Worm (Caenorhabditis elegans) whole organism, young adult: ENCODE data around the gene wrt-6.

Experiments
- B0035.1 ChIP-seq: sonication (generic microtip); optimal IDR thresholded peaks from 2 replicates; lab custom pipeline; 2016; ENCODE audit warnings: missing genetic modification characterization, mild to moderate bottlenecking, missing compliant biosample characterization, missing genotype, missing genetic modification reagents
- B0336.3 ChIP-seq: fragments of 200-800 bp; sonication (Bioruptor generic); IDR thresholded peaks from 2 replicates; pipeline ENCODE4 v1.3.6; 2022; ENCODE audit warnings: missing genetic modification characterization, missing compliant biosample characterization
- F23B12.7 ChIP-seq: sonication (generic microtip); optimal IDR thresholded peaks from 2 replicates; lab custom pipeline; 2017; ENCODE audit warnings: missing genetic modification characterization, mild to moderate bottlenecking, missing compliant biosample characterization, antibody characterized with exemption, moderate library complexity; ENCODE audit not compliant: insufficient read depth
- F33H1.4 ChIP-seq: fragments of 200-800 bp; sonication (Bioruptor generic); IDR thresholded peaks from 2 replicates; pipeline ENCODE4 v1.3.6; 2022; ENCODE audit warnings: missing genetic modification reagents, missing genetic modification characterization, missing compliant biosample characterization
- F37B4.10 ChIP-seq: fragments of 200-800 bp; sonication (Bioruptor generic); IDR thresholded peaks from 2 replicates; pipeline ENCODE4 v1.3.6; 2022; ENCODE audit warnings: missing genetic modification characterization, missing compliant biosample characterization
- F39B2.1 ChIP-seq: fragments of 200-800 bp; sonication (Bioruptor generic); IDR thresholded peaks from 2 replicates; pipeline ENCODE4 v1.3.6; 2022; ENCODE audit warnings: missing genetic modification reagents, missing genetic modification characterization, missing compliant biosample characterization
- F57C9.4 ChIP-seq: sonication (generic microtip); optimal IDR thresholded peaks from 2 replicates; lab custom pipeline; 2017; ENCODE audit warnings: mild to moderate bottlenecking, missing genetic modification characterization, missing compliant biosample characterization
- K11D2.4 ChIP-seq: fragments of 200-800 bp; sonication (Bioruptor generic); IDR thresholded peaks from 2 replicates; pipeline ENCODE4 v1.3.6; 2022; ENCODE audit warnings: missing genetic modification reagents, missing genetic modification characterization, missing compliant biosample characterization
- Y67H2A.10 ChIP-seq: fragments of 200-800 bp; sonication (Bioruptor generic); conservative IDR thresholded peaks from 2 replicates; pipeline ENCODE4 v1.3.6; 2022; ENCODE audit warnings: missing genetic modification reagents, missing genetic modification characterization, missing compliant biosample characterization
- akir-1 ChIP-seq: fragments of 200-800 bp; sonication (Bioruptor generic); optimal IDR thresholded peaks from 2 replicates; lab custom pipeline; 2018; ENCODE audit warnings: mild to moderate bottlenecking, missing genetic modification characterization, moderate library complexity, missing compliant biosample characterization
- attf-3 ChIP-seq: fragments of 200-800 bp; sonication (Bioruptor generic); conservative IDR thresholded peaks from 2 replicates; pipeline ENCODE4 v1.3.6; 2022; ENCODE audit warnings: missing genetic modification reagents, missing genetic modification characterization, missing compliant biosample characterization
- bed-2 ChIP-seq: fragments of 200-800 bp; sonication (Bioruptor generic); IDR thresholded peaks from 2 replicates; pipeline ENCODE4 v1.3.6; 2022; ENCODE audit warnings: missing genetic modification reagents, missing genetic modification characterization, missing compliant biosample characterization
- cebp-1 ChIP-seq, 2 experiments: fragments of 200-800 bp in 1 of 2; sonication (Bioruptor generic) in 1 of 2; sonication (generic microtip) in 1 of 2; IDR thresholded peaks in 1 of 2; optimal IDR thresholded peaks in 1 of 2; 2 replicates each; pipeline versions ENCODE4 v1.3.6 to Lab custom; 2017 to 2022; ENCODE audit warnings: missing compliant biosample characterization in 2 of 2, missing genetic modification characterization in 2 of 2, mild to moderate bottlenecking in 1 of 2, missing genetic modification reagents in 1 of 2, moderate library complexity in 1 of 2
- ceh-27 ChIP-seq: fragments of 200-800 bp; sonication (Bioruptor generic); optimal IDR thresholded peaks from 2 replicates; lab custom pipeline; 2018; ENCODE audit warnings: mild to moderate bottlenecking, missing genetic modification characterization, moderate library complexity, missing compliant biosample characterization
- chd-7 ChIP-seq: sonication (generic microtip); optimal IDR thresholded peaks from 2 replicates; lab custom pipeline; 2016; ENCODE audit warnings: mild to moderate bottlenecking, missing genetic modification characterization, moderate library complexity, missing compliant biosample characterization
- dox-1 ChIP-seq: fragments of 200-800 bp; sonication (Bioruptor generic); IDR thresholded peaks from 2 replicates; pipeline ENCODE4 v1.3.6; 2022; ENCODE audit warnings: missing genetic modification reagents, missing genetic modification characterization, missing compliant biosample characterization
- egl-44 ChIP-seq: fragments of 200-800 bp; sonication (Bioruptor generic); IDR thresholded peaks from 2 replicates; pipeline ENCODE4 v1.3.6; 2022; ENCODE audit warnings: missing genetic modification reagents, missing genetic modification characterization, missing compliant biosample characterization
- ets-4 ChIP-seq: fragments of 200-800 bp; sonication (Bioruptor generic); optimal IDR thresholded peaks from 2 replicates; lab custom pipeline; 2018; ENCODE audit warnings: mild to moderate bottlenecking, missing genetic modification characterization, missing compliant biosample characterization
- him-1 ChIP-seq: sonication (generic microtip); optimal IDR thresholded peaks from 2 replicates; lab custom pipeline; 2016; ENCODE audit warnings: missing genotype, missing genetic modification reagents, missing genetic modification characterization, missing compliant biosample characterization
- hmg-1.2 ChIP-seq: fragments of 200-800 bp; sonication (Bioruptor generic); IDR thresholded peaks from 2 replicates; pipeline ENCODE4 v1.3.6; 2022; ENCODE audit warnings: missing genetic modification reagents, missing genetic modification characterization, missing compliant biosample characterization
- hmg-20 ChIP-seq: fragments of 200-800 bp; sonication (Bioruptor generic); IDR thresholded peaks from 2 replicates; pipeline ENCODE4 v1.3.6; 2022; ENCODE audit warnings: missing genetic modification reagents, missing genetic modification characterization, missing compliant biosample characterization
- hsf-1 ChIP-seq: fragments of 200-800 bp; sonication (Bioruptor generic); IDR thresholded peaks from 2 replicates; pipeline ENCODE4 v1.3.6; 2022; ENCODE audit warnings: missing genetic modification reagents, missing genetic modification characterization, missing compliant biosample characterization
- lag-1 ChIP-seq: fragments of 200-800 bp; sonication (Bioruptor generic); IDR thresholded peaks from 2 replicates; pipeline ENCODE4 v1.3.6; 2022; ENCODE audit warnings: missing genetic modification reagents, missing genetic modification characterization, missing compliant biosample characterization
- let-607 ChIP-seq, 2 experiments: fragments of 200-800 bp in 1 of 2; sonication (Bioruptor generic) in 1 of 2; sonication (generic microtip) in 1 of 2; optimal IDR thresholded peaks; 2 replicates each; lab custom pipeline; 2016 to 2018; ENCODE audit warnings: mild to moderate bottlenecking in 2 of 2, missing compliant biosample characterization in 2 of 2, missing genetic modification characterization in 2 of 2, moderate library complexity in 2 of 2, missing genotype in 1 of 2
- lin-26 ChIP-seq: fragments of 200-800 bp; sonication (Bioruptor generic); IDR thresholded peaks from 2 replicates; pipeline ENCODE4 v1.3.6; 2022; ENCODE audit warnings: missing genetic modification reagents, missing genetic modification characterization, missing compliant biosample characterization
- lin-40 ChIP-seq: sonication (generic microtip); optimal IDR thresholded peaks from 2 replicates; lab custom pipeline; 2016; ENCODE audit warnings: missing genetic modification characterization, mild to moderate bottlenecking, missing compliant biosample characterization, missing genotype, missing genetic modification reagents
- lin-54 ChIP-seq: fragments of 200-800 bp; sonication (Bioruptor generic); optimal IDR thresholded peaks from 2 replicates; lab custom pipeline; 2018; ENCODE audit warnings: mild to moderate bottlenecking, missing genetic modification characterization, missing compliant biosample characterization
- lsl-1 ChIP-seq: fragments of 200-800 bp; sonication (Bioruptor generic); optimal IDR thresholded peaks from 2 replicates; lab custom pipeline; 2018; ENCODE audit warnings: mild to moderate bottlenecking, missing genetic modification characterization, moderate library complexity, missing compliant biosample characterization
- lsy-27 ChIP-seq: sonication (generic microtip); optimal IDR thresholded peaks from 2 replicates; lab custom pipeline; 2017; ENCODE audit warnings: missing genetic modification characterization, mild to moderate bottlenecking, missing compliant biosample characterization, antibody characterized with exemption, missing genotype, borderline replicate concordance; ENCODE audit not compliant: insufficient read depth
- madf-3 ChIP-seq: fragments of 200-800 bp; sonication (Bioruptor generic); IDR thresholded peaks from 2 replicates; pipeline ENCODE4 v1.3.6; 2022; ENCODE audit warnings: missing genetic modification reagents, missing genetic modification characterization, missing compliant biosample characterization
- madf-8 ChIP-seq: fragments of 200-800 bp; sonication (Bioruptor generic); conservative IDR thresholded peaks from 2 replicates; pipeline ENCODE4 v1.3.6; 2022; ENCODE audit warnings: missing genetic modification reagents, missing genetic modification characterization, missing compliant biosample characterization
- mel-28 ChIP-seq: sonication (generic microtip); optimal IDR thresholded peaks from 2 replicates; lab custom pipeline; 2016; ENCODE audit warnings: borderline replicate concordance, mild to moderate bottlenecking, missing genetic modification characterization, missing compliant biosample characterization
- mxl-1 ChIP-seq: sonication (generic microtip); optimal IDR thresholded peaks from 2 replicates; lab custom pipeline; 2016; ENCODE audit warnings: missing genetic modification characterization, missing compliant biosample characterization
- nhr-27 ChIP-seq: fragments of 200-800 bp; sonication (Bioruptor generic); optimal IDR thresholded peaks from 2 replicates; lab custom pipeline; 2018; ENCODE audit warnings: mild to moderate bottlenecking, missing genetic modification characterization, moderate library complexity, missing compliant biosample characterization
- nhr-80 ChIP-seq: sonication (generic microtip); optimal IDR thresholded peaks from 2 replicates; lab custom pipeline; 2016; ENCODE audit warnings: missing genetic modification characterization, missing compliant biosample characterization
- pbrm-1 ChIP-seq: fragments of 200-800 bp; sonication (Bioruptor generic); IDR thresholded peaks from 2 replicates; pipeline ENCODE4 v1.3.6; 2022; ENCODE audit warnings: missing genetic modification reagents, missing genetic modification characterization, missing compliant biosample characterization
- repo-1 ChIP-seq: sonication (generic microtip); optimal IDR thresholded peaks from 2 replicates; lab custom pipeline; 2017; ENCODE audit warnings: mild to moderate bottlenecking, missing genetic modification characterization, missing compliant biosample characterization
- snpc-3.4 ChIP-seq: sonication (generic microtip); optimal IDR thresholded peaks from 2 replicates; lab custom pipeline; 2017; ENCODE audit warnings: missing genetic modification characterization, mild to moderate bottlenecking, missing compliant biosample characterization, antibody characterized with exemption, moderate library complexity, missing genotype, missing genetic modification reagents
- somi-1 ChIP-seq: fragments of 200-800 bp; sonication (Bioruptor generic); optimal IDR thresholded peaks from 2 replicates; lab custom pipeline; 2018; ENCODE audit warnings: mild to moderate bottlenecking, missing genetic modification characterization, missing compliant biosample characterization
- tbx-9 ChIP-seq: sonication (generic microtip); optimal IDR thresholded peaks from 2 replicates; lab custom pipeline; 2016; ENCODE audit warnings: borderline replicate concordance, missing genetic modification characterization, inconsistent platforms, missing compliant biosample characterization
- unc-62 ChIP-seq: fragments of 150-350 bp; optimal IDR thresholded peaks from 2 replicates; lab custom pipeline; 2014; ENCODE audit warnings: missing biosample characterization, missing genetic modification reagents, missing genetic modification characterization
- xnd-1 ChIP-seq: sonication (generic microtip); optimal IDR thresholded peaks from 2 replicates; lab custom pipeline; 2016; ENCODE audit warnings: missing genotype, missing genetic modification reagents, missing genetic modification characterization, missing compliant biosample characterization
- zfh-2 ChIP-seq: fragments of 200-800 bp; sonication (Bioruptor generic); conservative IDR thresholded peaks from 2 replicates; pipeline ENCODE4 v1.3.6; 2022; ENCODE audit warnings: missing genetic modification reagents, missing genetic modification characterization, missing compliant biosample characterization
- ztf-18 ChIP-seq: sonication (generic microtip); optimal IDR thresholded peaks from 2 replicates; lab custom pipeline; 2016; ENCODE audit warnings: missing genotype, mild to moderate bottlenecking, missing genetic modification characterization, missing compliant biosample characterization
- ztf-25 ChIP-seq: fragments of 200-800 bp; sonication (Bioruptor generic); IDR thresholded peaks from 2 replicates; pipeline ENCODE4 v1.3.6; 2022; ENCODE audit warnings: missing genetic modification reagents, missing genetic modification characterization, missing compliant biosample characterization
- ztf-6 ChIP-seq: fragments of 200-800 bp; sonication (Bioruptor generic); IDR thresholded peaks from 2 replicates; pipeline ENCODE4 v1.3.6; 2022; ENCODE audit warnings: missing genetic modification reagents, missing genetic modification characterization, missing compliant biosample characterization

The wrt-6 gene

DNA sequence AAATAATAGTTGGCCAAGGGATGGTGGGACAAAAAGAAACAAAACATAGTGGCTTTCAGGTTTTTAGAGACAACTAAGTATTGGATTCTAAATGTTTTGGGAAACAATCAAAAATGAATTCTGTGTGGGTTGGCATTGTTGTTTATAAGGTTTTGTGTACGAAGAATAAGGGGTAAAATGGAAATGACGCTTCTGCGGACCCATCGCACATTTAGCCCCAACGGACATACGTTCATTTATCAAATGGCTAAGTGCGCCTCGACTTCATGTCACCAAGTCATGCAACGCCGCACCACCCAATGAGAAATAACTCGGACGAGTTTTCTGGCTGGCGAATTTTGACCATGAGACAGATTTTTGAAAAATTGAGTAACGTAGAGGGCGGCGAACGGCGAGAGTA is 9.7 kb upstream of the wrt-6 start:
- no peak for TF ChIP-seq egl-44 (GFP tag; lab: Robert Waterston, UW)
- TF ChIP-seq attf-3 (GFP tag; lab: Robert Waterston, UW), result no peak
- no peak for TF ChIP-seq B0336.3
- TF ChIP-seq lsy-27 (tag; lab: Kevin White, UChicago), result no peak
- TF ChIP-seq bed-2, result no peak
- TF ChIP-seq F57C9.4 (tag; lab: Kevin White, UChicago), result no peak
- no peak for TF ChIP-seq lin-54 (GFP tag; lab: Kevin White, UChicago)

DNA sequence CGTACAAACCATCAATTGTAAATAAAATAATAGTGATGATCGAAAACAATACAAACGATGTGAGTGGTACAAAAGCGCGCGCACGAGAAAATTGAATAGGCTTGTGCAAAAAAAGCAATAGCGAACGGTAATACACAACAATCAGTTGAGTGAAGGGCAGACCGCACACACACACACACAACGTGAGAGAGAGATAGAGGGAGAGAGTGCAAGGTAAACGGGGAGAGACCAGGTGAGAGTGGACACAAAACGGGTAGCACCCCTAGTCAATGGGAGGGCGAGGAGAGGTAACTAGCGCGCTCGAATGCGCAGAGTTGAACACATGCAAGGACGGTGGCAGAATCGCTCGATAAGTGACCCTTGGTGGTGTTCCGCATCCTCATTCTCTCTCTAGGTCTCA is 7.8 kb upstream of the wrt-6 start:
- TF ChIP-seq madf-8 (GFP tag; lab: Robert Waterston, UW) (no peak), lin-40 (tag; lab: Kevin White, UChicago) (no peak), mel-28 (tag; lab: Kevin White, UChicago) (no peak), F39B2.1 (GFP tag; lab: Robert Waterston, UW) (no peak), repo-1 (tag; lab: Kevin White, UChicago) (no peak), nhr-27 (tag; lab: Kevin White, UChicago) (no peak), nhr-80 (tag; lab: Kevin White, UChicago) (peak; percentile 82), B0035.1 (tag; lab: Kevin White, UChicago) (no peak), pbrm-1 (GFP tag; lab: Robert Waterston, UW) (no peak), attf-3 (GFP tag; lab: Robert Waterston, UW) (no peak), hsf-1 (no peak), hmg-20 (0 out of 2 replicates have a peak, but pooled peaks have one; percentile 22), somi-1 (GFP tag; lab: Kevin White, UChicago) (no peak), ceh-27 (GFP tag; lab: Kevin White, UChicago) (peak; percentile 38), akir-1 (GFP tag; lab: Kevin White, UChicago) (peak; percentile 22), lin-54 (GFP tag; lab: Kevin White, UChicago) (no peak), snpc-3.4 (tag; lab: Kevin White, UChicago) (no peak), madf-3 (no peak), ztf-18 (tag; lab: Kevin White, UChicago) (no peak), lsl-1 (GFP tag; lab: Kevin White, UChicago) (no peak), lin-26 (no peak), F33H1.4 (GFP tag; lab: Robert Waterston, UW) (no peak), chd-7 (tag; lab: Kevin White, UChicago) (no peak), let-607 (tag; optimal IDR thresholded peaks at IDR 0.05; lab: Kevin White, UChicago) (no peak), egl-44 (GFP tag; lab: Robert Waterston, UW) (no peak), mxl-1 (tag; lab: Kevin White, UChicago) (no peak), Y67H2A.10 (GFP tag; lab: Robert Waterston, UW) (no peak), ets-4 (GFP tag; lab: Kevin White, UChicago) (peak; percentile 64), cebp-1 (GFP tag; IDR thresholded peaks at IDR 0.05; lab: Robert Waterston, UW) (peak; percentile 23; the same call in 1 of the 2 replicates), cebp-1 (tag; optimal IDR thresholded peaks at IDR 0.05; lab: Kevin White, UChicago) (peak; percentile 45), ztf-6 (no peak), unc-62 (GFP tag; lab: Kevin White, UChicago) (no peak), K11D2.4 (GFP tag; lab: Robert Waterston, UW) (no peak), F37B4.10 (no peak), F23B12.7 (tag; lab: Kevin White, UChicago) (no peak), hmg-1.2 (GFP tag; lab: Robert Waterston, UW) (peak; percentile 42; the same call in 1 of the 2 replicates), lag-1 (GFP tag; lab: Robert Waterston, UW) (no peak), ztf-25 (GFP tag; lab: Robert Waterston, UW) (no peak), zfh-2 (GFP tag; lab: Robert Waterston, UW) (peak; percentile 81), tbx-9 (tag; lab: Kevin White, UChicago) (no peak), dox-1 (GFP tag; lab: Robert Waterston, UW) (peak; percentile 47), him-1 (tag; lab: Kevin White, UChicago) (no peak), B0336.3 (no peak), xnd-1 (no peak)
